Fruit fly (Drosophila melanogaster) whole organism, pupa: Measurements from ENCODE around the gene CG15021.

ENCODE experiments used
- CG12605 ChIP-seq: fragments of 200-800 bp; sonication (Bioruptor generic); IDR thresholded peaks from 2 replicates; pipeline ENCODE4 v1.3.6; 2022; ENCODE audit warnings: missing biosample characterization, missing genetic modification characterization
- CG17806 ChIP-seq: fragments of 200-800 bp; sonication (Bioruptor generic); optimal IDR thresholded peaks from 2 replicates; lab custom pipeline; 2018; ENCODE audit warnings: missing biosample characterization, mild to moderate bottlenecking, missing genetic modification characterization, moderate library complexity
- CG8159 ChIP-seq: fragments of 200-800 bp; sonication (Bioruptor generic); optimal IDR thresholded peaks from 3 replicates; lab custom pipeline; 2018; ENCODE audit warnings: missing biosample characterization, mild to moderate bottlenecking, missing genetic modification characterization, moderate library complexity
- CG8301 ChIP-seq: fragments of 200-800 bp; sonication (Bioruptor generic); optimal IDR thresholded peaks from 2 replicates; lab custom pipeline; 2018; ENCODE audit warnings: missing biosample characterization, mild to moderate bottlenecking, missing genetic modification characterization
- D1 ChIP-seq: fragments of 200-800 bp; sonication (Bioruptor generic); optimal IDR thresholded peaks from 2 replicates; lab custom pipeline; 2018; ENCODE audit warnings: missing biosample characterization, mild to moderate bottlenecking, missing genetic modification characterization, moderate library complexity
- EcR ChIP-seq: fragments of 200-800 bp; sonication (Bioruptor generic); optimal IDR thresholded peaks from 3 replicates; lab custom pipeline; 2019; ENCODE audit warnings: missing biosample characterization, missing genetic modification characterization, mild to moderate bottlenecking, moderate library complexity, missing genetic modification reagents
- Pif1B ChIP-seq: fragments of 200-800 bp; sonication (Bioruptor generic); optimal IDR thresholded peaks from 3 replicates; lab custom pipeline; 2016; ENCODE audit warnings: missing biosample characterization, missing genetic modification characterization
- fd96Ca ChIP-seq: fragments of 200-800 bp; sonication (Bioruptor generic); IDR thresholded peaks from 3 replicates; pipeline ENCODE4 v1.3.6; 2022; ENCODE audit warnings: missing biosample characterization, missing genetic modification characterization
- rn ChIP-seq: fragments of 200-800 bp; sonication (Bioruptor generic); IDR thresholded peaks from 2 replicates; pipeline ENCODE4 v1.3.6; 2022; ENCODE audit warnings: missing biosample characterization, missing genetic modification characterization

dm6 chr3L:4406653-4407257 is 29.8 kb upstream of the CG15021 start, which contains the start of gene TP53INP:
- TF ChIP-seq CG12605 (GFP tag; lab: Robert Waterston, UW) (no peak), CG8159 (tag; lab: Kevin White, UChicago) (peak; percentile 94), Pif1B (GFP tag; lab: Kevin White, UChicago) (peak; percentile 83), D1 (tag; lab: Kevin White, UChicago) (peak; percentile 65), CG17806 (tag; lab: Kevin White, UChicago) (peak; percentile 82), rn (GFP tag; lab: Robert Waterston, UW) (no peak), fd96Ca (GFP tag; lab: Robert Waterston, UW) (peak; percentile 47; the same call in 2 of the 3 replicates), EcR (peak; percentile 53), CG8301 (tag; lab: Kevin White, UChicago) (peak; percentile 89)
